Fruit fly (Drosophila melanogaster): ENCODE measurements around the gene croc.

croc gene

DNA sequence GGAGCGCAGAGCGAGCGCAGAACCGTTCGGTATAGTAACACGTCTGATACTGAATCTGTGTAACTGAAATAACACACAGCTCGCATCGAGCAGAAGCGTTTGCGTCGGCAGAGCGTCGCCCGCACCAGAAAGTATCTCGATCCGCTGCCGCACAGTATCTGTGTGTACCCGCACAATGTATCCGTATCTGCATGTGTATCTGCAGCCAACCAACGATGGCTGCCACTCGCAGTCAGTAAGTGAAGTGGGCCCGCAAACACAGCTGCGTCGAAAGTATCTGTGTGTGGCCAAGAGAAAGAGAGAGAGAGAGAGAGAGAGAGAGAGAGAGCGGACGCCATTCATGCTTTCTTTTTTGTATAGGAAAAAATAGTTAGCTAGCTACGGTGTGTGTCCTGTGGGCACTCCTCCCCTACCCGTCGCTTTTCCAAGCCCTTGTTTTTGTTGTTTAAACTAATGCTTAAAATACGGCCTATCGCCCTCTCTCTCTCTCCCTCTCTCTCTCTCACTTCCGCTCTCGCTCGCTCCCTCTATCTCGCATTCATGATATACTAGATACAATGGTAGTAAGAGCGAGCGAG, at the start of gene croc (continued):
- TF ChIP-seq sr (GFP tag; IDR thresholded peaks at IDR 0.05) (no peak; the same call in 2 of the 3 replicates), Ets97D (GFP tag; optimal IDR thresholded peaks at IDR 0.05) (peak; percentile 40), NFAT (GFP tag; IDR thresholded peaks at IDR 0.05) (no peak), tio (GFP tag; optimal IDR thresholded peaks at IDR 0.05) (no peak), wdn (GFP tag; IDR thresholded peaks at IDR 0.05) (no peak), lab (GFP tag; optimal IDR thresholded peaks at IDR 0.05) (no peak), oc (tag; optimal IDR thresholded peaks at IDR 0.05) (peak; percentile 17), Poxn (GFP tag; IDR thresholded peaks at IDR 0.05) (no peak), HmgD (GFP tag; optimal IDR thresholded peaks at IDR 0.05) (peak; percentile 43), sqz (GFP tag; optimal IDR thresholded peaks at IDR 0.05) (peak; percentile 55), Abd-B (GFP tag; optimal IDR thresholded peaks at IDR 0.05) (no peak), tgo (GFP tag; IDR thresholded peaks at IDR 0.05) (no peak), Nf-YC (tag; optimal IDR thresholded peaks at IDR 0.05) (peak; percentile 98), twi (tag; optimal IDR thresholded peaks at IDR 0.05) (peak; percentile 69), Hr51 (GFP tag; optimal IDR thresholded peaks at IDR 0.05) (no peak), dan (GFP tag; IDR thresholded peaks at IDR 0.05) (no peak)

DNA sequence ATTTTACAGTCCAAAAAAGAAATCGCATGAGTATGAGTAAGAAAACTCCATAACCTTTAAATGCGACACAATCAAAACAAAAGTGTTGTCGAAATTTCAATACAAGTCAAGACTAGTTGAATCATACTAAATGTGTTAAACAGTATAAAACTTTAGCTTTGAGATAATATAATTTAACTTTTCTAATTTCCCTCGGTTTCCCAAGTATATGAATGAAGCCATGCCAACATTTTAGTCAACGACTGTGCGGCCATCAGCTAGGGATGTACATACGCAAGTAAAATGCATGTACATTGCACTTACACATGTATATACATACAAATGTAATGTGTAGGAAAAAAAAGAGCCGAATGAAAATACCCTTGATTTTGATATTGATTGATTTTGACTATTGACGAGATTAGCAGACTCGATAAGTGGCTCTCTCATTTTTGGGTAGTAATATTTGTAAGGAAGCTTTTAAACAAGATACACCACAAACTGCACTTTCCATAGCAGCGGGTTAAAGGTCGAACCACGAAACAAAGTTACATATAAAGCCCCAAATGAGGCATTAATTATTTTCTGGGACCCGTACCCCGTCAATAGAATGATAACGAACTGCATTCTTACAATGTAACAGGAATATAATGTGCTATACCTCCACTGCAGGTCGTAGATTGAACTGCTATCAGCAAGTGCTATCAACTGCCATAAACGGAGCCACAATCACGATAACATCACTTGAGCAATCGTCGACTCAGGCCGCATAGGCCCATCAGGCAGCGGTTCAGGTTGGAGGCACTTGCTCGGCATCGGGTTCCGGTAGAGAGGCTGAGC, 48.0 kb upstream of the croc start:
- TF ChIP-seq vfl (GFP tag; optimal IDR thresholded peaks at IDR 0.05) = no peak
- TF ChIP-seq ab (GFP tag; optimal IDR thresholded peaks at IDR 0.05) = no peak
- TF ChIP-seq CG4854 (GFP tag; optimal IDR thresholded peaks at IDR 0.05) = no peak
- no peak for TF ChIP-seq sna (GFP tag; IDR thresholded peaks at IDR 0.05; ENCODE audit: partially characterized antibody)
- no peak for TF ChIP-seq gcm (GFP tag; optimal IDR thresholded peaks at IDR 0.05)
- no peak for TF ChIP-seq CG12104 (GFP tag; optimal IDR thresholded peaks at IDR 0.05)
- TF ChIP-seq prd (optimal IDR thresholded peaks at IDR 0.05) = no peak
- TF ChIP-seq prd (GFP tag; IDR thresholded peaks at IDR 0.05) = no peak
- no peak for TF ChIP-seq B-H2 (GFP tag; optimal IDR thresholded peaks at IDR 0.05)
- TF ChIP-seq Side (GFP tag; optimal IDR thresholded peaks at IDR 0.05) = no peak
- TF ChIP-seq Sry-δ (GFP tag; optimal IDR thresholded peaks at IDR 0.05) = no peak
- TF ChIP-seq CG17385 (GFP tag; optimal IDR thresholded peaks at IDR 0.05) = no peak
- no peak for TF ChIP-seq cas (GFP tag; IDR thresholded peaks at IDR 0.05)
- no peak for TF ChIP-seq lab (GFP tag; optimal IDR thresholded peaks at IDR 0.05)
- no peak for TF ChIP-seq CG31441 (GFP tag; IDR thresholded peaks at IDR 0.05)
- TF ChIP-seq cwo (GFP tag; optimal IDR thresholded peaks at IDR 0.05) = no peak
- TF ChIP-seq CG10979 (tag; optimal IDR thresholded peaks at IDR 0.05) = peak; percentile 33
- TF ChIP-seq CG12769 (tag; optimal IDR thresholded peaks at IDR 0.05) = no peak
- TF ChIP-seq CG14441 (GFP tag; IDR thresholded peaks at IDR 0.05) = no peak
- TF ChIP-seq en (GFP tag; optimal IDR thresholded peaks at IDR 0.05) = no peak
- TF ChIP-seq CG18262 (tag; optimal IDR thresholded peaks at IDR 0.05) = peak; percentile 12
- no peak for TF ChIP-seq Blimp-1 (GFP tag; optimal IDR thresholded peaks at IDR 0.05)
- no peak for TF ChIP-seq mam (GFP tag; optimal IDR thresholded peaks at IDR 0.05)
- TF ChIP-seq tx (GFP tag; optimal IDR thresholded peaks at IDR 0.05) = no peak
- TF ChIP-seq CG32772 (GFP tag; IDR thresholded peaks at IDR 0.05) = no peak
- peak; percentile 22 for TF ChIP-seq Med (GFP tag)
- TF ChIP-seq CG4424 (GFP tag; optimal IDR thresholded peaks at IDR 0.05) = peak; percentile 16
- no peak for TF ChIP-seq luna (GFP tag; optimal IDR thresholded peaks at IDR 0.05)
- TF ChIP-seq CG7963 (GFP tag; IDR thresholded peaks at IDR 0.05; ENCODE audit: partially characterized antibody) = no peak
- TF ChIP-seq CG32767 (GFP tag; IDR thresholded peaks at IDR 0.05) = 0 out of 2 replicates have a peak, but pooled peaks have one; percentile 9
- no peak for TF ChIP-seq ken (GFP tag; IDR thresholded peaks at IDR 0.05)
- no peak for TF ChIP-seq yki (optimal IDR thresholded peaks at IDR 0.05)
- no peak for TF ChIP-seq ftz-f1 (GFP tag; optimal IDR thresholded peaks at IDR 0.05)
- TF ChIP-seq D19A (tag; optimal IDR thresholded peaks at IDR 0.05) = peak; percentile 76
- TF ChIP-seq NFAT (GFP tag; IDR thresholded peaks at IDR 0.05) = no peak
